Fruit fly (Drosophila melanogaster) whole organism, larva: Measurements from ENCODE around the gene Ccp84Aa.

Experiments
- noc ChIP-seq: fragments of 200-800 bp; sonication (Bioruptor generic); optimal IDR thresholded peaks from 3 replicates; lab custom pipeline; 2019; ENCODE audit warnings: missing biosample characterization, mild to moderate bottlenecking, missing genetic modification characterization, moderate library complexity

Ccp84Aa gene

dm6 chr3R:6703784-6704183 lies at the start of gene Ccp84Aa:
TSS of gene Ccp84Aa (plus strand) at chr3R:6704084.
- no peak for TF ChIP-seq noc (tag; lab: Kevin White, UChicago)

DNA sequence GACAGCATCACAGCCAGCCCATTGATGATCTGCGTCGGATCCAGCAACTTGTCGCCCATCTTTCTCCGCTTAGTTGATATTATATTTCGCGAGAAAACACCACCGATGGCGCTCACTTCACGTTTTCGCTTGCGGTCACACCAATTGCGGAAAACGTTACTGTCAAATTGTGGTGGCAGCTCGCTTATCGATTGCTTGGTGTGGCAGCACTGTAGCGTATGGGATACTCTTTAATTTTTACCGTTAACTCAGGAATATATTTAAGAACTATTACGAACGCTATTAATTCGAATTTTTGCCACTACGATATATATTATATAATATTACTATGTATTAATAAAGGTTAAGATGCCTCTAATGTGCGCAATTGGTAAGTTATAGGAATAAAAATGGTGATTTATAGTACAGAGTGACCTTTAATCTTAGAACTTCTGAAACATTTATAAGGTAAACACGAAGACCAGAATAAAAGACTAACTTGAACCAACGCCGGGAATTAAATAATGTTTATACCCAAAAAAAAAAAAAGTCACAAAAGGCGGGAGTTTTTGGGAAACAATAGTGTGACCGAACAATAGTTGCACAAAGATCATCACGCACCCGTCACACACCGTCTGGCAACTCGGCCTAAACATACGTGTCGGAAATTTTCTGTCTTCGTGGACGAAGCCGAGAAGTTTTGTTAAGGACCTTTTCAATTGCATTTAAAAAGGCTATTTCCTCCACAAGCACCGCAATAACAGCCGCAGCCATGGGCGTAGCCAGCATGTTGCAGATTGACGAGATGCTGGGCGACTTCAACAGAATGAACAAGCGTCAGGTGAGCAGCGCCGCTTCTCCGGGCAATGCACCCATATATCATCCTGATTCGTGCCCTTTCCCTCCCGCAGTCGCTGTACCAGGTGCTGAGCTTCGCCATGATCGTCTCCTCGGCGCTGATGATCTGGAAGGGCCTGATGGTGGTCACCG lies 46.3 kb upstream of the Ccp84Aa start, which contains the start of the genes CG1307 and twr:
CG1307 (minus strand) TSS at position 165 of the 969 bp plus-strand sequence.
twr (plus strand) TSS at position 605 of the 969 bp plus-strand sequence.
- no peak for TF ChIP-seq noc (tag; lab: Kevin White, UChicago)

dm6 chr3R:6659941-6660340 lies 43.9 kb upstream of the Ccp84Aa start, which contains the start of gene agt:
TSS of gene agt (minus strand) at chr3R:6660100.
- no peak for TF ChIP-seq noc (tag; lab: Kevin White, UChicago)

DNA sequence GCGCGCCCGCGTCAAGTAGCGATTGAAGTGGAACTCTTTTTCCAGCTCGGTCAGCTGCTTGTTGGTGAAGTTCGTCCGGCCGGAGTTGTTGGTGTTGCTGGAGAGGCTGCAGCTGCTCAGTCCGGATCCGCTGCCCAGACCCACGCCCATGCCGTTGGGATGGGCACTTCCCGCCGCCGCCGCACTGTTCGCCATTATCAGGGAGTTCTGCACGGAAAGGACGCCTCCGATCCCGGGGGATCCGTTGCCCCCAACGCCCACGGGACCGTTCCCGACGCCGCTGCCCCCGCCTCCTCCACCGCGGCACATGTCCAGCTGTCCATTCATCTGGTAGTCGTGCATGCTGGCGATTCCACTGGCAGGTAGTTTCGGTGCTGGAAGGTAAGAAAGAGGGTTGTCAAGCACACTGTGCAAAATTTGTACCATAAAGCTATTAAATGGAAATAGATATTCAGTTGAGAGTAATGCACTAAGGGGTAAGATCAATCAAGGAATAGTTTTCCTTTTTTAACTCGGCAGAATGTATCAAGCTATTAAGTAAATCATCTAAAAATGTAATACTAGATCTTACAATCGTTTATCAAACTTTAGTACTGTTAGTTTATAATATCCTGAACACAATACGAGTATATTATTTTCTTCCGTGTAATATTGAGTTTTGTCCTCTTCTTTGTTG lies 41.1 kb upstream of the Ccp84Aa start:
- no peak for TF ChIP-seq noc (tag; lab: Kevin White, UChicago)

dm6 chr3R:6663289-6663666 lies 40.6 kb upstream of the Ccp84Aa start:
- no peak for TF ChIP-seq noc (tag; lab: Kevin White, UChicago)

DNA sequence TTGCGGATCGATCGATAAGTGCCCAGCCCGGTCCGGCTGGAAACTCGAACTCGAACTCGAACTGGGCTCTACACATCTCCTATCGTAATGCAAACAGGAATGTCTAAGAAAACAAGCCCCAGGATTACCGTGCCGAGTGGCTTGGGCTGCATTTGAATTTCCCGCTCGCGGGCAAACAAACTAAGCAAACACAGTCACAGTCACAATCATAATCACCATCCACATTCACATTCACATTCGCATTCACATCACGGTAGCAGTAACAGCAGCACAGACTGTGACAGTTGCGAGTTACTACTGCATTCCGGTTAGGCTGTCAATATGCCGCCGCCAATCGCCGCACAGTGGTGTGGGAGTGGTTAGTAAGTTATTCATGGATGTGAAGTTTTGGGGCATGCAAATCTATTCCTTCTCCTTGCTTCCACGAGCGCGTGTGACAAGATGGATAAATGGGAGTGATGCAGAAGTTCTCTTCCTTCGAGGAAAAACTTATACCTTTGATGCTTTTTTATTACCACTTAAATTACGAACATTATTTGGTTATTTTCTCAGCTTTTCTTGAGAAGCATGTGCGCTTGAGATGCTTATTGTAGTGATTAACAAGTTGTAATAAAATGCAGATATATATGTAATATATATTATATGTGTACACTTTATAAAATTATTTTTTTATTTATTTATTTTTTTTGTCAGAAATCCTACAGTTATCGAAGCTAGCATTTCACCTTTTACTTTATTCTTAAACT lies 39.3 kb upstream of the Ccp84Aa start:
- TF ChIP-seq noc (tag; lab: Kevin White, UChicago) = no peak

DNA sequence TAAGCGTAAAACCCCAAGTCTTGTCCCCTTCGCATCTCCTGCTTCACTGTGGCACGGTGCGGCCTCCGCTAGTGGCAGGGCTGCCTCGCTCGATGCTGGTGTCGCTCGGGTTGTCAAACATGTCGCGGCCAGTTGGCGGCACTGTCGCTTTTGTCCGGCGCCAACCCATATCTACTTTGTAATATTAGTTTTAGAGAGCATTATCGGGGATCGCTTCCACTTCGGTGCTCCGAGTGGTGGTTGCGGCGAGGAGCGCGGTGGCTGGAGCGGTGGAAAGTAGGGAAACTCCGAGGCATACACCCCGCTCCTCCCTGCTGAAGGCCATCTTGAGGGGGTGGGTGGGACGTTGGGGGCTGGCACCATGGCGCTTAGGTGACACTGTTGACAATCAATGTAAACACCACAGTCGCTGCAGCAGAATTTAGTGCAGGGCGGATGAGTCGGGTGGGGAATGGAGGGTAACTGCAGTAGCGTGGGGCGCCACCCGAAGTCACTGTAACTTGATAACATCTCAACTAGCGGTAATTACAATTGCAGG lies 38.7 kb upstream of the Ccp84Aa start:
- no peak for TF ChIP-seq noc (tag; lab: Kevin White, UChicago)

DNA sequence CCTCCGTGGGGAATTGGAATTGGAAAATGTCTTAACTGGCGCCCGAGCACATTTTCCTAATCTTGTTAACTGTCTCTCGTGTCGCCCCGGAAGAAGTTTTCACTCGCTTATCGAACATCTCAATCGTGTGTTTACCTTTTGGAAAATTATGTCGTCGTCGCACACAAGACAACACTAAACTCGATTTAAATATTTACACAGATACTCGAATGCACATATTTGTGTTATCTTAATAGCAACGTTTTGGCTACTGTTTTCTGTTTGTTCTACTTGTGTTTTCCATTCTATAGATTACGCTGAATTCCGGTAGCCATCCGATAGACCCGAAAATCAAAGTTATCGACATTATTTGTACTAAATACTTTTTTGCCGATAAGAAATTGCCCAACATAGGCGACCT lies 36.6 kb upstream of the Ccp84Aa start:
- no peak for TF ChIP-seq noc (tag; lab: Kevin White, UChicago)

- TF ChIP-seq noc (tag; lab: Kevin White, UChicago) = no peak
Observed at dm6 chr3R:6668234-6668633, 35.6 kb upstream of the Ccp84Aa start.

dm6 chr3R:6672303-6673007 lies 31.4 kb upstream of the Ccp84Aa start:
- TF ChIP-seq noc (tag; lab: Kevin White, UChicago) = no peak

DNA sequence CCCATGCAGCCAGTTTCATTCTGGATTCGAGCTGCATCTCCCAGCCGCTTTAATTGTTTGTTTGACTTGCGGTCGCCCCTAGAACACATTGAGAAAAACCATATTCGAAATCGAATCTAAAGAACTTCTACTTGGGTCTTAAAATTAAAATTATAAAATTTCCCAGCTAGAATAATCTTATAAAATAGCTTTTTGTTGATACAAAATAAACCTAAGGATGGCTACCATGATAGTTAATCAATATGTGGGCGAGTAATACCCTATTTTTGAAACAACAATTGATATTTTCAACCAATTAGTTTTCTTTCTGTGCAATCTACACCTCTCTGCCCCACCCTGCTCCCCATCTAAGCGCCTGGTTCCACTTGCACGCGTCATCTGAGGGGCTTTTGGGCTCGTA lies 29.3 kb upstream of the Ccp84Aa start:
- no peak for TF ChIP-seq noc (tag; lab: Kevin White, UChicago)

DNA sequence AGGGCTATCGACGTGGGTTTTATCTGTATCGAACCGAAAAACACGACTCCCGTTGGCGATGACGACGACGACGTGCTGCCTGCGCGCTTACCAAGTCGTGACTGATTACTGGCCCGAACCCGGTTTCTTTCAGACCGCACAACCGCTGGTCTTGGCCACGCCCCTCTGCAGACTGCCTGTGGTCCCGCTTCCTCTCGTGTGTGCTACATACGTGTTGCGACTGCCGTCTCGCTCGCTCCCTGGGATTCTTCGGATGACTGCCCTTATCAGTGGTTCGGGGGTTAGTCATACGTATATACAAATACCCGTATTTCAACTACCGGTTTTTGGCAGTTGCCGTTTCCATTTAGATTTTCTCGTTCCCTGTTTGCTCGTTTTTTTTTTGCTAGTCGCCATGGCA lies 25.4 kb upstream of the Ccp84Aa start, which contains the start of gene lab:
lab (minus strand) TSS at position 111 of the 400 bp plus-strand sequence.
- no peak for TF ChIP-seq noc (tag; lab: Kevin White, UChicago)

DNA sequence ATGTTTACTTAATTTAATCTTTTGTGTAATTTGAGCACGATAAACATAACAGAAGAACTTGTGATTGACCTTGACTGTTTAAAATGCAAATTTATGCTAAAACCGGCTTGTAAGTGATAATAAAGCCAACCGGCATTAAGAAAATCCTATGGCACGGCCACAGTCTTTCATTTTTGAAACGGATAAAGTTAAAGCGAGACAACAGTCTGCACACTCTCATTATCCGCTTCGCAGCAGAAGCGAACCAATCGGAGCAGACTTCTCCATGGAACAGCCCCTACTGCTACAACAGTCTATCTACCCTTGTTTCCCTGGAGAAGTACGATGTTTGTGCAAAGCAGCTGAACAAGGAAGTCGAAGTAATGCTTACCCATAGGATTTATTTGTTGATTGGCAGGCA lies 20.7 kb upstream of the Ccp84Aa start:
- TF ChIP-seq noc (tag; lab: Kevin White, UChicago) = no peak

dm6 chr3R:6683671-6684070 lies 20.2 kb upstream of the Ccp84Aa start:
- no peak for TF ChIP-seq noc (tag; lab: Kevin White, UChicago)

dm6 chr3R:6684145-6684544 lies 19.7 kb upstream of the Ccp84Aa start, which contains the start of gene Edg84A:
TSS of gene Edg84A (plus strand) at chr3R:6684445.
- TF ChIP-seq noc (tag; lab: Kevin White, UChicago) = no peak
